Worm (Caenorhabditis elegans): ENCODE results near the gene sup-36.
A peak's percentile ranks its signal among the peaks of the same experiment; 100 is the strongest.

The sup-36 gene

DNA sequence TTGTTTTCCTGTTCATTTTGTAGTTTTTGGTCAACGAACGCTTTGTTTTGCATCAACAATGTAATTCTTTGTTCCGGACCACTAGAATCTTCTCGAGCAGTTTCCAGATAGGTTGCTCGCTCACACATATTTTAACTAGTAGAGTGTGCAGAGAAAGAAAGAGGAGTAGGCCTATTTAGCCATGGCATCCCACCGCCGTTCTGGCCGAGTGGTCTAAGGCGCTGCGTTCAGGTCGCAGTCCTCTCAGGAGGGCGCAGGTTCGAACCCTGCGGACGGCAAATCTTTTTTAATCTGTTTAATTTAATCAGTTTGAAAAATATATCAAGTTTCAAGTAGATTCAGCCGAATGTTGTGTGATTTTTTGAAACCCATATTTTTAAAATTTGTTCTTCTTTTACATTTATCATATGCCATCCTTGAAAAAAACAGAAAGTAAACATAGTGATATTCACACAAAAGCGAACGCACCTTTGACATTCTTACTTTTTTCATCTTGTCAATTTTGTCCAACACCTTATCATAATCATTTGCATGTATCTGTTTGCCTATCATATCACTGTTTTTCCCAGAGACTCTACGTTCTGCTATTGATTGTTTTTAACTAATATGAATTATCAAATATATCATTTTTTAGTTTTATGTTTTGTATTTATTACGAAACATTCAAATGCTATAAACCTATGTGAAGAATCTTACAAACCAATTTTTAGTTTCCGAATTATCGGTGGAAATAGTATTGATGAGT, 44.7 kb upstream of the sup-36 start, which contains the start of gene try-3 (continued):
- TF ChIP-seq nhr-10 (tag; optimal IDR thresholded peaks at IDR 0.05) = peak; percentile 27
- TF ChIP-seq gei-8 (GFP tag; optimal IDR thresholded peaks at IDR 0.05) = peak; percentile 73
- no peak for TF ChIP-seq daf-12 (tag; optimal IDR thresholded peaks at IDR 0.05)
- no peak for TF ChIP-seq jun-1 (tag; optimal IDR thresholded peaks at IDR 0.05)
- no peak for TF ChIP-seq fos-1 (tag; optimal IDR thresholded peaks at IDR 0.05)
- no peak for TF ChIP-seq lir-3 (tag; optimal IDR thresholded peaks at IDR 0.05)
- no peak for TF ChIP-seq lin-15B (tag; optimal IDR thresholded peaks at IDR 0.05)
- TF ChIP-seq mes-2 (tag; optimal IDR thresholded peaks at IDR 0.05; ENCODE audit: poor library complexity, severe bottlenecking) = peak; percentile 85
- TF ChIP-seq nhr-237 (tag; optimal IDR thresholded peaks at IDR 0.05) = no peak
- TF ChIP-seq lin-1 (GFP tag; IDR thresholded peaks at IDR 0.05) = peak; percentile 33; the same call in 1 of the 2 replicates
- no peak for TF ChIP-seq cey-2 (tag; optimal IDR thresholded peaks at IDR 0.05; ENCODE audit: borderline replicate concordance, insufficient read depth)
- TF ChIP-seq ceh-28 (tag; optimal IDR thresholded peaks at IDR 0.05) = no peak
- TF ChIP-seq set-16 (GFP tag; IDR thresholded peaks at IDR 0.05) = no peak; the same call in none of the 2 replicates
- peak; percentile 78 for TF ChIP-seq mdt-29 (GFP tag; IDR thresholded peaks at IDR 0.05)

DNA sequence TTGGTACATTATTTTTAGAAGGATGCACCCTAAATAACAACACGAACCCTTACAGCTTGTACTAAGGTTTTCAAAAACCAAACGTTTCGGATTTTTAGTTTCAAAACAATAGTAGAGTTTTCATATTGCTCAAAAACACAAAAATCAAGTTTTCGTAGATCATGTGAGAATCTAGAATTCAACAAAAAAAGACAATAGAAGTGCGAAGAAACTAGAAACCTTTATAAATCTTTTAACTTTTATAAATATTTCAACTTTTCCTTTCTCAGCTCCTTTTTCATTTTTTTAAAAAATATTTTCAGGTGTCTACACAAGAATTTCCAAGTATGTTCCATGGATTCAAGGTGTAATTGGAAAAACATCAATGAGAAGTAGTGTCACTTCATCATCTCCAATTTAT, 41.0 kb upstream of the sup-36 start, which contains the start of gene best-9:
best-9 (plus strand) TSS at position 301 of the 400 bp plus-strand sequence.
- TF ChIP-seq arid-1 (GFP tag; conservative IDR thresholded peaks at IDR 0.05) (no peak), jun-1 (tag; optimal IDR thresholded peaks at IDR 0.05) (no peak), egl-27 (tag; optimal IDR thresholded peaks at IDR 0.05) (no peak), nhr-41 (GFP tag; IDR thresholded peaks at IDR 0.05) (no peak), nhr-6 (tag; optimal IDR thresholded peaks at IDR 0.05) (no peak), zip-11 (GFP tag; IDR thresholded peaks at IDR 0.05) (no peak), madf-5 (GFP tag; IDR thresholded peaks at IDR 0.05) (no peak), madf-9 (GFP tag; conservative IDR thresholded peaks at IDR 0.05) (no peak), hif-1 (tag; optimal IDR thresholded peaks at IDR 0.05) (no peak), tra-1 (GFP tag; IDR thresholded peaks at IDR 0.05) (no peak), egl-43 (GFP tag; IDR thresholded peaks at IDR 0.05) (no peak), nhr-102 (tag; optimal IDR thresholded peaks at IDR 0.05) (no peak), set-16 (GFP tag; IDR thresholded peaks at IDR 0.05) (no peak), daf-19 (GFP tag; conservative IDR thresholded peaks at IDR 0.05) (no peak), dmd-8 (GFP tag; IDR thresholded peaks at IDR 0.05) (no peak), ceh-20 (GFP tag; IDR thresholded peaks at IDR 0.05) (no peak), R02D3.7 (tag; optimal IDR thresholded peaks at IDR 0.05) (no peak), D1046.2 (GFP tag; IDR thresholded peaks at IDR 0.05) (no peak)

DNA sequence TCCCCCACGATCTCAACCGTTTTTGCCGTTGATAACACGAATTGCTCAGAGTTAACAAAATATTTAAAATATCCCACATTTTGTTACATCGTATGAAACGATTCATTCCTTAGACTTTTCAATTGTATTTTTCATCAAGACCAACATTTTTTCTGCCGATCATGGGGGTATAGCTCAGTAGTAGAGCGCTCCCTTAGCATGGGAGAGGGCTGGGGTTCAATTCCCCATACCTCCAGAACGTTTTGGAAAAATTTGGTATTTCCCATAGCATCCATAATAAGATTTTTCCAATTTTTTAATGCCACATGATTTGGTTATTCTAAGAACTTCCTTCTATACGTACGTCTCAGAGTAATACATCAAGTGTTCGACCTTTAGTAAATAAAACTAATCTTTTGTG, 39.4 kb upstream of the sup-36 start:
- TF ChIP-seq snpc-1.2 (GFP tag; IDR thresholded peaks at IDR 0.05) (0 out of 2 replicates have a peak, but pooled peaks have one; percentile 62), ceh-62 (tag; optimal IDR thresholded peaks at IDR 0.05) (no peak), unc-62 (GFP tag; optimal IDR thresholded peaks at IDR 0.05 in 1 of 2) (peak in 1 of 2 experiments; percentile 50), unc-62 (tag; optimal IDR thresholded peaks at IDR 0.05) (no peak)

DNA sequence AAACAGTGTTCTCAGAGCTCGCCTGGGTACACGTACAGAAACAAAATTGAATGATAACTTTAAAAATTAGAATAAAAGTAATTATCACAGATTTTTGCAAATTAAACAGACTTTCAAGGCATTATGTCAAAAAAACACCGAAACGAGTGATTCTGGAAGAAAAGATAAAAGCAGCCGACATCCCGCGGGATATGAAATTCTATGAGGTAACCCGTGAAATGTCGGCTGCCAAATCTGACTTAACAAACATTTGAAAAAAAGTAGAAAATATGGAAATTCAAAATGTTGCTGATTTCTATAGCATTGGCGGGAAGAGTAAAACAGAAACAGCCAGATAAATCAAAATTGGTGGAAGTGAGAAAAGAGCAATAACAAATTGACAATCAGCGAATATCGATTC, 35.9 kb upstream of the sup-36 start:
- TF ChIP-seq zfp-2 (tag; optimal IDR thresholded peaks at IDR 0.05) (no peak), nhr-28 (tag; optimal IDR thresholded peaks at IDR 0.05) (no peak), hlh-11 (tag; optimal IDR thresholded peaks at IDR 0.05) (no peak), set-16 (GFP tag; IDR thresholded peaks at IDR 0.05) (no peak), ZK546.5 (tag; optimal IDR thresholded peaks at IDR 0.05) (no peak), nhr-42 (GFP tag; IDR thresholded peaks at IDR 0.05) (no peak), ceh-20 (GFP tag; IDR thresholded peaks at IDR 0.05) (no peak), lim-7 (GFP tag; IDR thresholded peaks at IDR 0.05) (no peak), mdt-29 (GFP tag; IDR thresholded peaks at IDR 0.05) (no peak), fkh-10 (GFP tag; optimal IDR thresholded peaks at IDR 0.05) (no peak), madf-9 (GFP tag; conservative IDR thresholded peaks at IDR 0.05) (no peak), mxl-3 (GFP tag; optimal IDR thresholded peaks at IDR 0.05) (no peak), duxl-1 (tag; optimal IDR thresholded peaks at IDR 0.05; ENCODE audit: poor library complexity) (no peak)

All from whole organism, L4 larva.